Fruit fly (Drosophila melanogaster) whole organism, embryonic: Measurements from ENCODE around the gene aru.
A peak's percentile ranks its signal among the peaks of the same experiment; 100 is the strongest.

ENCODE experiments used
- Atf6 ChIP-seq: fragments of 200-800 bp; sonication (Bioruptor generic); IDR thresholded peaks from 2 replicates; pipeline ENCODE4 v1.3.6; 2022; ENCODE audit warnings: missing biosample characterization, missing genetic modification characterization
- Bgb ChIP-seq: fragments of 200-800 bp; sonication (Bioruptor generic); IDR thresholded peaks from 2 replicates; pipeline ENCODE4 v1.3.6; 2022; ENCODE audit warnings: missing biosample characterization, missing genetic modification characterization; ENCODE audit not compliant: partially characterized antibody
- CG10274 ChIP-seq: fragments of 200-800 bp; sonication (Bioruptor generic); optimal IDR thresholded peaks from 3 replicates; lab custom pipeline; 2017; ENCODE audit warnings: missing biosample characterization, mild to moderate bottlenecking, missing genetic modification characterization
- CG10654 ChIP-seq: fragments of 200-800 bp; sonication (Bioruptor generic); optimal IDR thresholded peaks from 2 replicates; lab custom pipeline; 2016; ENCODE audit warnings: missing biosample characterization, missing genetic modification characterization
- CG11696 ChIP-seq: fragments of 200-800 bp; sonication (Bioruptor generic); IDR thresholded peaks from 2 replicates; pipeline ENCODE4 v1.3.6; 2022; ENCODE audit warnings: missing biosample characterization, missing genetic modification characterization
- CG12236 ChIP-seq: fragments of 200-800 bp; sonication (Bioruptor generic); optimal IDR thresholded peaks from 2 replicates; lab custom pipeline; 2016; ENCODE audit warnings: missing biosample characterization, missing genetic modification characterization
- CG12769 ChIP-seq: fragments of 200-800 bp; sonication (Bioruptor generic); optimal IDR thresholded peaks from 2 replicates; lab custom pipeline; 2019; ENCODE audit warnings: missing biosample characterization, mild to moderate bottlenecking, missing genetic modification characterization, moderate library complexity
- CG18476 ChIP-seq: fragments of 200-800 bp; sonication (Bioruptor generic); optimal IDR thresholded peaks from 2 replicates; lab custom pipeline; 2016; ENCODE audit warnings: missing biosample characterization, mild to moderate bottlenecking, missing genetic modification characterization
- CG2120 ChIP-seq: fragments of 200-800 bp; sonication (Bioruptor generic); optimal IDR thresholded peaks from 3 replicates; lab custom pipeline; 2016; ENCODE audit warnings: missing biosample characterization, missing genetic modification characterization
- CG3407 ChIP-seq: fragments of 200-800 bp; sonication (Bioruptor generic); optimal IDR thresholded peaks from 2 replicates; lab custom pipeline; 2018; ENCODE audit warnings: missing biosample characterization, mild to moderate bottlenecking, missing genetic modification characterization
- CG34376 ChIP-seq: fragments of 200-800 bp; sonication (Bioruptor generic); optimal IDR thresholded peaks from 2 replicates; lab custom pipeline; 2018; ENCODE audit warnings: missing biosample characterization, mild to moderate bottlenecking, missing genetic modification characterization
- CG42726 ChIP-seq: fragments of 200-800 bp; sonication (Bioruptor generic); IDR thresholded peaks from 2 replicates; pipeline ENCODE4 v1.3.6; 2022; ENCODE audit warnings: missing biosample characterization, missing genetic modification characterization; ENCODE audit not compliant: partially characterized antibody
- CG6654 ChIP-seq: fragments of 200-800 bp; sonication (Bioruptor generic); optimal IDR thresholded peaks from 2 replicates; lab custom pipeline; 2017; ENCODE audit warnings: missing biosample characterization, mild to moderate bottlenecking, missing genetic modification characterization
- CG6791 ChIP-seq: fragments of 200-800 bp; sonication (Bioruptor generic); IDR thresholded peaks from 3 replicates; pipeline ENCODE4 v1.3.6; 2022; ENCODE audit warnings: missing biosample characterization, missing genetic modification characterization; ENCODE audit not compliant: partially characterized antibody
- CG7839 ChIP-seq: fragments of 200-800 bp; sonication (Bioruptor generic); optimal IDR thresholded peaks from 3 replicates; lab custom pipeline; 2018; ENCODE audit warnings: missing biosample characterization, mild to moderate bottlenecking, missing genetic modification characterization, moderate library complexity
- CG9727 ChIP-seq: fragments of 200-800 bp; sonication (Bioruptor generic); optimal IDR thresholded peaks from 3 replicates; lab custom pipeline; 2017; ENCODE audit warnings: missing biosample characterization, mild to moderate bottlenecking, missing genetic modification characterization
- Chrac-16 ChIP-seq: fragments of 200-800 bp; sonication (Bioruptor generic); optimal IDR thresholded peaks from 3 replicates; lab custom pipeline; 2016; ENCODE audit warnings: missing biosample characterization, missing genetic modification characterization
- Dll ChIP-seq: fragments of 200-800 bp; sonication (Bioruptor generic); IDR thresholded peaks from 4 replicates; pipeline ENCODE4 v1.3.6; 2022; ENCODE audit warnings: missing biosample characterization, missing genetic modification characterization; ENCODE audit not compliant: partially characterized antibody
- Dref ChIP-seq: fragments of 200-800 bp; sonication (Bioruptor generic); IDR thresholded peaks from 2 replicates; pipeline ENCODE4 v1.3.6; 2022; ENCODE audit warnings: missing biosample characterization, missing genetic modification characterization
- Drgx ChIP-seq: fragments of 200-800 bp; sonication (Bioruptor generic); IDR thresholded peaks from 2 replicates; pipeline ENCODE4 v1.3.6; 2022; ENCODE audit warnings: missing biosample characterization, missing genetic modification characterization
- HLH54F ChIP-seq: fragments of 200-800 bp; sonication (Bioruptor generic); optimal IDR thresholded peaks from 3 replicates; lab custom pipeline; 2016; ENCODE audit warnings: missing biosample characterization, missing genetic modification characterization
- Hey ChIP-seq: fragments of 200-800 bp; sonication (Bioruptor generic); optimal IDR thresholded peaks from 3 replicates; lab custom pipeline; 2018; ENCODE audit warnings: missing biosample characterization, mild to moderate bottlenecking, missing genetic modification characterization
- Lim3 ChIP-seq: fragments of 200-800 bp; sonication (Bioruptor generic); IDR thresholded peaks from 2 replicates; pipeline ENCODE4 v1.3.6; 2022; ENCODE audit warnings: missing biosample characterization, missing genetic modification characterization
- MBD-R2 ChIP-seq: fragments of 200-800 bp; sonication (Bioruptor generic); IDR thresholded peaks from 2 replicates; pipeline ENCODE4 v1.3.6; 2022; ENCODE audit warnings: missing biosample characterization, missing genetic modification characterization
- Mad ChIP-seq: fragments of 200-800 bp; sonication (Bioruptor generic); optimal IDR thresholded peaks from 2 replicates; lab custom pipeline; 2016; ENCODE audit warnings: missing biosample characterization, missing genetic modification characterization
- Sox100B ChIP-seq: fragments of 200-800 bp; sonication (Bioruptor generic); optimal IDR thresholded peaks from 3 replicates; lab custom pipeline; 2018; ENCODE audit warnings: missing biosample characterization, mild to moderate bottlenecking, missing genetic modification characterization
- bbx ChIP-seq: fragments of 200-800 bp; sonication (Bioruptor generic); IDR thresholded peaks from 2 replicates; pipeline ENCODE4 v1.3.6; 2022; ENCODE audit warnings: missing biosample characterization, missing genetic modification characterization; ENCODE audit not compliant: partially characterized antibody
- corto ChIP-seq: fragments of 200-800 bp; sonication (Bioruptor generic); optimal IDR thresholded peaks from 2 replicates; lab custom pipeline; 2016; ENCODE audit warnings: missing biosample characterization, mild to moderate bottlenecking, missing genetic modification characterization, moderate library complexity
- eve ChIP-seq, 2 experiments: fragments of >200 bp; optimal IDR thresholded peaks; 2 replicates each; lab custom pipeline; 2017; ENCODE audit warnings: missing biosample characterization in 2 of 2, missing genetic modification characterization in 2 of 2
- ftz-f1 ChIP-seq: fragments of 200-800 bp; sonication (Bioruptor generic); optimal IDR thresholded peaks from 2 replicates; lab custom pipeline; 2016; ENCODE audit warnings: missing biosample characterization, missing genetic modification characterization
- lmd ChIP-seq: fragments of 200-800 bp; sonication (Bioruptor generic); IDR thresholded peaks from 2 replicates; pipeline ENCODE4 v1.3.6; 2022; ENCODE audit warnings: missing biosample characterization, missing genetic modification characterization
- lov ChIP-seq, 2 experiments: fragments of 200-800 bp in 1 of 2; fragments of >200 bp in 1 of 2; sonication (Bioruptor generic) in 1 of 2; IDR thresholded peaks in 1 of 2; optimal IDR thresholded peaks in 1 of 2; 2 replicates in 1 of 2; 3 replicates in 1 of 2; pipeline versions ENCODE4 v1.3.6 to Lab custom; 2017 to 2022; ENCODE audit warnings: missing biosample characterization in 1 of 2, missing genetic modification characterization in 1 of 2
- luna ChIP-seq: fragments of 200-800 bp; sonication (Bioruptor generic); optimal IDR thresholded peaks from 2 replicates; lab custom pipeline; 2016; ENCODE audit warnings: missing biosample characterization, missing genetic modification characterization
- nerfin-1 ChIP-seq: fragments of 200-800 bp; sonication (Bioruptor generic); optimal IDR thresholded peaks from 3 replicates; lab custom pipeline; 2019; ENCODE audit warnings: missing biosample characterization, mild to moderate bottlenecking, missing genetic modification characterization, moderate library complexity
- pho ChIP-seq: fragments of 200-800 bp; sonication (Bioruptor generic); optimal IDR thresholded peaks from 2 replicates; lab custom pipeline; 2016; ENCODE audit warnings: missing biosample characterization, missing genetic modification characterization
- pita ChIP-seq: fragments of 200-800 bp; sonication (Bioruptor generic); optimal IDR thresholded peaks from 2 replicates; lab custom pipeline; 2017; ENCODE audit warnings: missing biosample characterization, mild to moderate bottlenecking, missing genetic modification characterization
- pros ChIP-seq: fragments of 200-800 bp; sonication (Bioruptor generic); optimal IDR thresholded peaks from 3 replicates; lab custom pipeline; 2019; ENCODE audit warnings: missing biosample characterization, mild to moderate bottlenecking, missing genetic modification characterization, moderate library complexity
- pum ChIP-seq: fragments of 200-800 bp; sonication (Bioruptor generic); optimal IDR thresholded peaks from 2 replicates; lab custom pipeline; 2016; ENCODE audit warnings: missing biosample characterization, missing genetic modification characterization
- sd ChIP-seq: fragments of 200-800 bp; sonication (Bioruptor generic); optimal IDR thresholded peaks from 3 replicates; lab custom pipeline; 2018; ENCODE audit warnings: missing biosample characterization, mild to moderate bottlenecking, missing genetic modification characterization, moderate library complexity
- sens ChIP-seq: fragments of 200-800 bp; sonication (Bioruptor generic); peaks from one replicate; lab custom pipeline; 2016; ENCODE audit warnings: missing biosample characterization, missing genetic modification characterization
- sob ChIP-seq: fragments of 200-800 bp; sonication (Bioruptor generic); IDR thresholded peaks from 2 replicates; pipeline ENCODE4 v1.3.6; 2022; ENCODE audit warnings: missing biosample characterization, missing genetic modification characterization
- stwl ChIP-seq: fragments of 200-800 bp; sonication (Bioruptor generic); optimal IDR thresholded peaks from 3 replicates; lab custom pipeline; 2018; ENCODE audit warnings: missing biosample characterization, mild to moderate bottlenecking, missing genetic modification characterization, moderate library complexity
- tap ChIP-seq: fragments of 200-800 bp; optimal IDR thresholded peaks from 3 replicates; lab custom pipeline; 2019; ENCODE audit warnings: missing biosample characterization, mild to moderate bottlenecking, missing genetic modification characterization, moderate library complexity
- tup ChIP-seq: fragments of 200-800 bp; sonication (Bioruptor generic); optimal IDR thresholded peaks from 2 replicates; lab custom pipeline; 2016; ENCODE audit warnings: missing biosample characterization, mild to moderate bottlenecking, missing genetic modification characterization, moderate library complexity
- twi ChIP-seq: fragments of 200-800 bp; optimal IDR thresholded peaks from 2 replicates; lab custom pipeline; 2019; ENCODE audit warnings: missing biosample characterization, mild to moderate bottlenecking, missing genetic modification characterization, moderate library complexity
- unpg ChIP-seq: fragments of 200-800 bp; sonication (Bioruptor generic); optimal IDR thresholded peaks from 3 replicates; lab custom pipeline; 2018; ENCODE audit warnings: missing biosample characterization, mild to moderate bottlenecking, missing genetic modification characterization, moderate library complexity
- vnd ChIP-seq: fragments of 200-800 bp; sonication (Bioruptor generic); IDR thresholded peaks from 3 replicates; pipeline ENCODE4 v1.3.6; 2022; ENCODE audit warnings: missing biosample characterization, missing genetic modification characterization; ENCODE audit not compliant: partially characterized antibody
- vvl ChIP-seq: fragments of 200-800 bp; sonication (Bioruptor generic); IDR thresholded peaks from 2 replicates; pipeline ENCODE4 v1.3.6; 2022; ENCODE audit warnings: missing biosample characterization, missing genetic modification characterization
- yki ChIP-seq: fragments of >200 bp; optimal IDR thresholded peaks from 3 replicates; lab custom pipeline; 2018
- zen ChIP-seq: fragments of 200-800 bp; sonication (Bioruptor generic); optimal IDR thresholded peaks from 3 replicates; lab custom pipeline; 2018; ENCODE audit warnings: missing biosample characterization, mild to moderate bottlenecking, missing genetic modification characterization, moderate library complexity

Gene aru

DNA sequence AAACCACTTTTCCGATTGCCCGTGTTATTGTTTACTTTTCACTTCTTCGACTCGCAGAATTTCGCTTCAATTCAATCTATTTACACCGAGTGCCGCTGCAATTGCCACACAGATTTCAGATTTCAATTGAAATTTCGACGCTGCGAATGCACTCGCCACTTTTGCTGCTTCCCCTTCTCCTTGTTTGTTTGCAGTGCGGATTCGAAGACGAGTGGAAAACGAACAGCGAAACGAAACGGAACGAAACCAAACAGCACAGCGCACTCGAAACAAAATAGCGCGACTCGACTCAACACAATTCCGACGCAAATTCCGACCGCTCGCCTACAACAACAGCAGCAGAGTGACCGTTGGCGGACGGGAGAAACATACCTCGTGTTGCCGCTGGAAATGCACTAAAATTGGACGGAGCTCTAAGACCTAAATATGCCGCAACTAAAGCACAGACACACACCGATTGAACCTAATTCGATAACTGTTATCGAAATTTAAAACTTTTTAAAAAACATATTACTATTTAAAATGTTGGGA lies 17.4 kb downstream of the aru start, which contains the start of gene drongo (continued):
- no peak for TF ChIP-seq lov (optimal IDR thresholded peaks at IDR 0.05; lab: Kevin White, UChicago)
- 0 out of 3 replicates have a peak, but pooled peaks have one; percentile 11 for TF ChIP-seq lov (GFP tag; IDR thresholded peaks at IDR 0.05; lab: Robert Waterston, UW)
- TF ChIP-seq Hey = no peak
- no peak for TF ChIP-seq CG10274 (GFP tag; lab: Kevin White, UChicago)
- peak; percentile 86 for TF ChIP-seq sd
- TF ChIP-seq corto (GFP tag; lab: Kevin White, UChicago) = no peak
- no peak for TF ChIP-seq tap (tag; lab: Kevin White, UChicago)
- no peak for TF ChIP-seq CG12236 (GFP tag; lab: Kevin White, UChicago)
- TF ChIP-seq Chrac-16 (GFP tag; lab: Kevin White, UChicago) = no peak
- no peak for TF ChIP-seq Lim3 (GFP tag; lab: Robert Waterston, UW)
- TF ChIP-seq HLH54F (GFP tag; lab: Kevin White, UChicago) = no peak
- TF ChIP-seq CG3407 (GFP tag; lab: Kevin White, UChicago) = peak; percentile 5
- peak; percentile 74 for TF ChIP-seq pita (GFP tag; lab: Kevin White, UChicago)
- TF ChIP-seq twi = no peak
- no peak for TF ChIP-seq CG18476
- peak; percentile 43 for TF ChIP-seq stwl
- no peak for TF ChIP-seq CG9727 (GFP tag; lab: Kevin White, UChicago)
- peak; percentile 34; the same call in 1 of the 2 replicates for TF ChIP-seq Atf6 (GFP tag; lab: Robert Waterston, UW)
- TF ChIP-seq sens (GFP tag; lab: Kevin White, UChicago) = peak; percentile 86
- TF ChIP-seq yki (lab: Kevin White, UChicago) = no peak
- TF ChIP-seq MBD-R2 (GFP tag; lab: Robert Waterston, UW) = peak; percentile 37
- TF ChIP-seq CG34376 (GFP tag; lab: Kevin White, UChicago) = peak; percentile 57
- no peak for TF ChIP-seq eve (GFP tag; optimal IDR thresholded peaks at IDR 0.05; lab: Kevin White, UChicago)
- TF ChIP-seq CG42726 = peak; percentile 83
- peak; percentile 50 for TF ChIP-seq CG2120 (GFP tag; lab: Kevin White, UChicago)
- TF ChIP-seq vnd (GFP tag; lab: Robert Waterston, UW) = no peak
- TF ChIP-seq CG6654 (GFP tag; lab: Kevin White, UChicago) = no peak
- no peak; the same call in 1 of the 2 replicates for TF ChIP-seq lmd (GFP tag; lab: Robert Waterston, UW)
- TF ChIP-seq pros (GFP tag; lab: Kevin White, UChicago) = peak; percentile 42
- TF ChIP-seq CG7839 (tag; lab: Kevin White, UChicago) = peak; percentile 11
- TF ChIP-seq ftz-f1 (GFP tag; lab: Kevin White, UChicago) = peak; percentile 9
- peak; percentile 65 for TF ChIP-seq bbx (GFP tag; lab: Robert Waterston, UW)
- TF ChIP-seq luna (GFP tag; lab: Kevin White, UChicago) = no peak
- peak; percentile 63 for TF ChIP-seq sob (GFP tag; lab: Robert Waterston, UW)
- TF ChIP-seq CG10654 (GFP tag; lab: Kevin White, UChicago) = no peak
- peak; percentile 69 for TF ChIP-seq CG12769 (tag; lab: Kevin White, UChicago)
- peak; percentile 45; the same call in 1 of the 4 replicates for TF ChIP-seq Dll (GFP tag; lab: Robert Waterston, UW)
- TF ChIP-seq Sox100B = no peak
- TF ChIP-seq pum (GFP tag; lab: Kevin White, UChicago) = no peak
- TF ChIP-seq nerfin-1 (tag; lab: Kevin White, UChicago) = peak; percentile 95
- TF ChIP-seq zen (tag; lab: Kevin White, UChicago) = no peak
- TF ChIP-seq Dref = peak; percentile 95
- no peak for TF ChIP-seq unpg (GFP tag; lab: Kevin White, UChicago)
- TF ChIP-seq tup (GFP tag; lab: Kevin White, UChicago) = no peak
- TF ChIP-seq Drgx (GFP tag; lab: Robert Waterston, UW) = 0 out of 2 replicates have a peak, but pooled peaks have one; percentile 23
- peak; percentile 37 for TF ChIP-seq pho (GFP tag; lab: Kevin White, UChicago)
- peak; percentile 68 for TF ChIP-seq CG6791 (GFP tag; lab: Robert Waterston, UW)
- no peak for TF ChIP-seq Mad (GFP tag; lab: Kevin White, UChicago)
- TF ChIP-seq CG11696 (GFP tag; lab: Robert Waterston, UW) = no peak
- TF ChIP-seq Bgb (GFP tag; lab: Robert Waterston, UW) = no peak; the same call in 1 of the 2 replicates
- TF ChIP-seq vvl (GFP tag; lab: Robert Waterston, UW) = peak; percentile 59; the same call in 1 of the 2 replicates
